Fruit fly (Drosophila melanogaster): ENCODE measurements around the gene Uba4.

dm6 chr2L:8542234-8542572 lies 25.0 kb downstream of the Uba4 start:
- no peak for TF ChIP-seq h (optimal IDR thresholded peaks at IDR 0.05)
- no peak for TF ChIP-seq psq (optimal IDR thresholded peaks at IDR 0.05)
- no peak for TF ChIP-seq Myc (optimal IDR thresholded peaks at IDR 0.05)
- TF ChIP-seq ttk (optimal IDR thresholded peaks at IDR 0.05), result no peak
- no peak for TF ChIP-seq Sin3A (optimal IDR thresholded peaks at IDR 0.05)

Data from Kc167 (cell line).